Worm (Caenorhabditis elegans): ENCODE measurements around the gene ZK662.6.

Gene ZK662.6

ce11 chrX:15716971-15717370, 1.5 kb upstream of the ZK662.6 start:
- TF ChIP-seq F57C9.4 (tag; optimal IDR thresholded peaks at IDR 0.05) (no peak), D2030.7 (GFP tag; IDR thresholded peaks at IDR 0.05) (peak; percentile 42; the same call in 1 of the 2 replicates), madf-10 (tag; optimal IDR thresholded peaks at IDR 0.05) (no peak), lin-26 (GFP tag; IDR thresholded peaks at IDR 0.05) (0 out of 2 replicates have a peak, but pooled peaks have one; percentile 25), rpc-1 (optimal IDR thresholded peaks at IDR 0.05) (peak; percentile 25), rpc-1 (tag; optimal IDR thresholded peaks at IDR 0.05) (peak; percentile 58)

ce11 chrX:15721346-15721745, 2.9 kb downstream of the ZK662.6 start, which contains the start of gene ZK662.5:
Gene ZK662.5 (plus strand): TSS chrX:15721646.
- TF ChIP-seq tbx-9 (tag; optimal IDR thresholded peaks at IDR 0.05; ENCODE audit: borderline replicate concordance) (no peak), snpc-1.1 (tag; optimal IDR thresholded peaks at IDR 0.05; ENCODE audit: insufficient read depth) (no peak), pha-4 (tag; optimal IDR thresholded peaks at IDR 0.05) (no peak), hmg-1.2 (GFP tag; IDR thresholded peaks at IDR 0.05) (no peak), attf-3 (GFP tag; conservative IDR thresholded peaks at IDR 0.05) (no peak), ccch-3 (GFP tag; optimal IDR thresholded peaks at IDR 0.05) (no peak), tbp1 (GFP tag; optimal IDR thresholded peaks at IDR 0.05) (no peak)

ce11 chrX:15724994-15725393, 6.6 kb downstream of the ZK662.6 start:
- peak; percentile 46; the same call in 1 of the 2 replicates for TF ChIP-seq dox-1 (GFP tag; IDR thresholded peaks at IDR 0.05)
- no peak for TF ChIP-seq snpc-4 (GFP tag; optimal IDR thresholded peaks at IDR 0.05)
- peak in 1 of 4 experiments; percentile 12 for TF ChIP-seq snpc-4 (tag; optimal IDR thresholded peaks at IDR 0.05)
- peak; percentile 23 for TF ChIP-seq gei-17 (GFP tag; optimal IDR thresholded peaks at IDR 0.05)
- no peak for TF ChIP-seq tlf-1 (GFP tag; optimal IDR thresholded peaks at IDR 0.05)
- TF ChIP-seq F33H1.4 (GFP tag; IDR thresholded peaks at IDR 0.05): no peak
- peak; percentile 46 for TF ChIP-seq attf-5 (GFP tag; optimal IDR thresholded peaks at IDR 0.05)
- TF ChIP-seq pbrm-1 (GFP tag; IDR thresholded peaks at IDR 0.05): no peak
- TF ChIP-seq D2030.7 (GFP tag; IDR thresholded peaks at IDR 0.05): no peak
- peak; percentile 33 for TF ChIP-seq ceh-27 (GFP tag; optimal IDR thresholded peaks at IDR 0.05)
- peak in 1 of 3 experiments; percentile 37 for TF ChIP-seq lin-35 (GFP tag; optimal IDR thresholded peaks at IDR 0.05)
- no peak for TF ChIP-seq nfya-1 (tag; optimal IDR thresholded peaks at IDR 0.05; ENCODE audit: borderline replicate concordance, insufficient read depth)
- TF ChIP-seq sdz-38 (tag; optimal IDR thresholded peaks at IDR 0.05): no peak
- no peak for TF ChIP-seq lin-26 (GFP tag; IDR thresholded peaks at IDR 0.05)
- no peak for TF ChIP-seq lir-1 (GFP tag; conservative IDR thresholded peaks at IDR 0.05)
- TF ChIP-seq madf-8 (GFP tag; conservative IDR thresholded peaks at IDR 0.05): peak; percentile 44
- TF ChIP-seq K11D2.4 (GFP tag; IDR thresholded peaks at IDR 0.05): peak; percentile 45; the same call in 1 of the 2 replicates
- peak; percentile 87 for TF ChIP-seq hmg-1.2 (GFP tag; IDR thresholded peaks at IDR 0.05)
- TF ChIP-seq akir-1 (GFP tag; optimal IDR thresholded peaks at IDR 0.05): no peak
- peak; percentile 37 for TF ChIP-seq dpl-1 (GFP tag; optimal IDR thresholded peaks at IDR 0.05)
- no peak for TF ChIP-seq madf-10 (tag; optimal IDR thresholded peaks at IDR 0.05)
- peak; percentile 35 for TF ChIP-seq lin-54 (GFP tag; optimal IDR thresholded peaks at IDR 0.05)
- no peak for TF ChIP-seq lsl-1 (GFP tag; optimal IDR thresholded peaks at IDR 0.05)
- TF ChIP-seq mel-28 (tag; optimal IDR thresholded peaks at IDR 0.05; ENCODE audit: borderline replicate concordance): no peak
- no peak for TF ChIP-seq snpc-1.3 (tag; optimal IDR thresholded peaks at IDR 0.05; ENCODE audit: insufficient read depth)
- peak; percentile 76 for TF ChIP-seq efl-1 (GFP tag; optimal IDR thresholded peaks at IDR 0.05)
- TF ChIP-seq T26A5.8 (tag; optimal IDR thresholded peaks at IDR 0.05): no peak
- TF ChIP-seq nhr-80 (tag; optimal IDR thresholded peaks at IDR 0.05): peak; percentile 4
- TF ChIP-seq B0261.1 (tag; optimal IDR thresholded peaks at IDR 0.05): no peak
- TF ChIP-seq Y67H2A.10 (GFP tag; conservative IDR thresholded peaks at IDR 0.05): no peak
- no peak for TF ChIP-seq K12H6.12 (tag; optimal IDR thresholded peaks at IDR 0.05)
- no peak for TF ChIP-seq Y53F4B.3 (GFP tag; IDR thresholded peaks at IDR 0.05)
- TF ChIP-seq zfh-2 (GFP tag; conservative IDR thresholded peaks at IDR 0.05): peak; percentile 27; the same call in 1 of the 2 replicates
- peak; percentile 48 for TF ChIP-seq mcd-1 (GFP tag; IDR thresholded peaks at IDR 0.05)

Data from whole organism, young adult.